Worm (Caenorhabditis elegans): ENCODE results near the gene plx-2.

Gene plx-2

ce11 chrII:14383644-14384043 is 41.0 kb downstream of the plx-2 start, which contains the start of gene mes-2:
mes-2 (plus strand) TSS chrII:14383973.
- TF ChIP-seq unc-62 (GFP tag; optimal IDR thresholded peaks at IDR 0.05) (no peak), dpff-1 (tag; optimal IDR thresholded peaks at IDR 0.05) (no peak), F57A8.1 (GFP tag; optimal IDR thresholded peaks at IDR 0.05) (no peak), ekl-4 (GFP tag; IDR thresholded peaks at IDR 0.05) (peak; percentile 36; the same call in 1 of the 2 replicates), nfya-2 (GFP tag; IDR thresholded peaks at IDR 0.05) (no peak), athp-1 (tag; optimal IDR thresholded peaks at IDR 0.05) (no peak), hmg-1.2 (GFP tag; IDR thresholded peaks at IDR 0.05) (0 out of 2 replicates have a peak, but pooled peaks have one; percentile 34), B0035.1 (tag; optimal IDR thresholded peaks at IDR 0.05) (no peak), nhr-80 (tag; optimal IDR thresholded peaks at IDR 0.05) (no peak), K12H6.12 (tag; optimal IDR thresholded peaks at IDR 0.05) (no peak), D2030.7 (GFP tag; IDR thresholded peaks at IDR 0.05) (peak; percentile 65), sptf-2 (GFP tag; optimal IDR thresholded peaks at IDR 0.05) (no peak), dpl-1 (GFP tag; optimal IDR thresholded peaks at IDR 0.05) (peak; percentile 86), hsf-1 (GFP tag; IDR thresholded peaks at IDR 0.05) (no peak), nhr-120 (GFP tag; IDR thresholded peaks at IDR 0.05) (no peak), attf-6 (GFP tag; IDR thresholded peaks at IDR 0.05) (no peak), F39B2.1 (GFP tag; IDR thresholded peaks at IDR 0.05) (no peak), snpc-1.1 (tag; optimal IDR thresholded peaks at IDR 0.05; ENCODE audit: insufficient read depth) (no peak), him-1 (tag; optimal IDR thresholded peaks at IDR 0.05) (no peak), ceh-40 (GFP tag; IDR thresholded peaks at IDR 0.05) (no peak), mcd-1 (GFP tag; IDR thresholded peaks at IDR 0.05) (peak; percentile 98), ceh-58 (GFP tag; IDR thresholded peaks at IDR 0.05) (no peak), rpc-1 (optimal IDR thresholded peaks at IDR 0.05) (no peak), rpc-1 (tag; optimal IDR thresholded peaks at IDR 0.05) (no peak), B0336.3 (GFP tag; IDR thresholded peaks at IDR 0.05) (no peak), let-607 (tag; optimal IDR thresholded peaks at IDR 0.05) (no peak), C17E4.6 (GFP tag; IDR thresholded peaks at IDR 0.05) (no peak), madf-6 (GFP tag; IDR thresholded peaks at IDR 0.05) (peak; percentile 77), die-1 (tag; optimal IDR thresholded peaks at IDR 0.05) (no peak), F55B11.4 (tag; optimal IDR thresholded peaks at IDR 0.05; ENCODE audit: borderline replicate concordance, insufficient read depth) (no peak), lag-1 (GFP tag; IDR thresholded peaks at IDR 0.05) (no peak), Y53G8AR.9 (GFP tag; conservative IDR thresholded peaks at IDR 0.05) (0 out of 2 replicates have a peak, but pooled peaks have one; percentile 15), zim-3 (tag; optimal IDR thresholded peaks at IDR 0.05) (no peak), rec-8 (tag; optimal IDR thresholded peaks at IDR 0.05) (no peak), Y95B8A.8 (GFP tag; IDR thresholded peaks at IDR 0.05) (no peak), attf-3 (GFP tag; conservative IDR thresholded peaks at IDR 0.05) (no peak), ztf-28 (GFP tag; IDR thresholded peaks at IDR 0.05) (peak; percentile 46; the same call in 1 of the 2 replicates), fkh-3 (tag; optimal IDR thresholded peaks at IDR 0.05) (no peak), nfyb-1 (GFP tag; IDR thresholded peaks at IDR 0.05) (no peak), egl-44 (GFP tag; IDR thresholded peaks at IDR 0.05) (no peak), ceh-27 (GFP tag; optimal IDR thresholded peaks at IDR 0.05) (peak; percentile 1), hlh-12 (tag; optimal IDR thresholded peaks at IDR 0.05) (no peak), lin-40 (tag; optimal IDR thresholded peaks at IDR 0.05) (peak; percentile 67), F23B12.7 (tag; optimal IDR thresholded peaks at IDR 0.05; ENCODE audit: insufficient read depth) (peak; percentile 54), T07F8.4 (tag; optimal IDR thresholded peaks at IDR 0.05) (no peak), madf-3 (GFP tag; IDR thresholded peaks at IDR 0.05) (no peak), zfh-2 (GFP tag; conservative IDR thresholded peaks at IDR 0.05) (no peak), hmg-20 (GFP tag; IDR thresholded peaks at IDR 0.05) (no peak), lir-1 (GFP tag; conservative IDR thresholded peaks at IDR 0.05) (0 out of 2 replicates have a peak, but pooled peaks have one; percentile 29)

Measured in whole organism, young adult.